Worm (Caenorhabditis elegans): ENCODE measurements around the gene clec-186.

DNA sequence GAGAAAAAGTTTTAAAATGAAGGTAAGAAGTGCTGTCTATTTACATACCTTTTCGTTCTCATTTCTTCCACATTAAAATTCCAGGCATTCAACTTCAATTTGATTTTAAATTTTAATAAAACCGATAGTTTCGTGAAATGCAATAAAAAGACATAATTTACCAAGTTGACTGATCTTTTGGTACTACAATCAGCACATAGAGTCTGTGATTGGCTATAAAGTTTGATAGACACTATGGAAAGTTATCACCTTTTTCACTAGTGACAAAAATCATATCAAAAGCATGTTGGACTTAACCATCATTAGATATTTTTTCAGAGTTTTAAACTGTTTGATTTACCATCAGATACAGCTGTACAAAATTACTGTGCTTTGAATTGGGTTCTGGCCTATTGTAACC lies 49.6 kb downstream of the clec-186 start, which contains the start of gene srz-15:
- TF ChIP-seq flt-1 (GFP tag; IDR thresholded peaks at IDR 0.05), result no peak
- TF ChIP-seq ztf-23 (GFP tag; IDR thresholded peaks at IDR 0.05), result no peak
- no peak for TF ChIP-seq ref-1 (GFP tag; conservative IDR thresholded peaks at IDR 0.05)
- TF ChIP-seq med-1 (GFP tag; optimal IDR thresholded peaks at IDR 0.05; ENCODE audit: insufficient read depth), result no peak
- no peak for TF ChIP-seq cog-1 (tag; optimal IDR thresholded peaks at IDR 0.05)
- TF ChIP-seq klf-2 (GFP tag; conservative IDR thresholded peaks at IDR 0.05), result no peak
- TF ChIP-seq tab-1 (GFP tag; IDR thresholded peaks at IDR 0.05), result no peak
